Fruit fly (Drosophila melanogaster) whole organism, embryonic: ENCODE measurements around the gene CG31897.

Experiments used
- CG8944 ChIP-seq: fragments of 200-800 bp; sonication (Bioruptor generic); optimal IDR thresholded peaks from 3 replicates; lab custom pipeline; 2016; ENCODE audit warnings: missing biosample characterization, missing genetic modification characterization
- Hr51 ChIP-seq, 2 experiments: fragments of 200-800 bp; sonication (Bioruptor generic); optimal IDR thresholded peaks; 2 replicates in 1 of 2; 3 replicates in 1 of 2; lab custom pipeline; 2016 to 2018; ENCODE audit warnings: missing biosample characterization in 2 of 2, missing genetic modification characterization in 2 of 2, mild to moderate bottlenecking in 1 of 2, moderate library complexity in 1 of 2
- pros ChIP-seq: fragments of 200-800 bp; sonication (Bioruptor generic); optimal IDR thresholded peaks from 3 replicates; lab custom pipeline; 2019; ENCODE audit warnings: missing biosample characterization, mild to moderate bottlenecking, missing genetic modification characterization, moderate library complexity
- tgo ChIP-seq: fragments of 200-800 bp; sonication (Bioruptor generic); IDR thresholded peaks from 3 replicates; pipeline ENCODE4 v1.3.6; 2022; ENCODE audit warnings: missing biosample characterization, missing genetic modification characterization

- no peak for TF ChIP-seq Hr51 (GFP tag; optimal IDR thresholded peaks at IDR 0.05; lab: Kevin White, UChicago)
- TF ChIP-seq pros (GFP tag; lab: Kevin White, UChicago), result no peak
- TF ChIP-seq tgo (GFP tag; lab: Robert Waterston, UW), result no peak
- TF ChIP-seq CG8944, result no peak
Measured at dm6 chr2L:8402928-8403285, 39.3 kb upstream of the CG31897 start, which contains the start of gene fy.
